Fruit fly (Drosophila melanogaster): ENCODE results near the gene Rac1.
A peak's percentile ranks its signal among the peaks of the same experiment; 100 is the strongest.

The Rac1 gene

dm6 chr3L:1322706-1323105, 20.2 kb upstream of the Rac1 start, which contains the start of gene CG9184:
CG9184 (minus strand) TSS chr3L:1322806.
- TF ChIP-seq CG14655 (GFP tag; optimal IDR thresholded peaks at IDR 0.05) = no peak
- no peak for TF ChIP-seq D1 (tag; optimal IDR thresholded peaks at IDR 0.05)
- no peak for TF ChIP-seq rn (GFP tag; IDR thresholded peaks at IDR 0.05)
- TF ChIP-seq CG13204 (GFP tag; optimal IDR thresholded peaks at IDR 0.05) = no peak
- no peak for TF ChIP-seq CG8159 (tag; optimal IDR thresholded peaks at IDR 0.05)
- TF ChIP-seq CG17806 (tag; optimal IDR thresholded peaks at IDR 0.05) = no peak
- no peak for TF ChIP-seq EcR (GFP tag; optimal IDR thresholded peaks at IDR 0.05)
- no peak for TF ChIP-seq Pif1A (GFP tag; optimal IDR thresholded peaks at IDR 0.05)
- TF ChIP-seq CG15710 (tag; optimal IDR thresholded peaks at IDR 0.05) = no peak
- TF ChIP-seq CG4496 (GFP tag; IDR thresholded peaks at IDR 0.05) = no peak
- no peak for TF ChIP-seq CG10348 (GFP tag; IDR thresholded peaks at IDR 0.05)
- TF ChIP-seq fd96Ca (GFP tag; IDR thresholded peaks at IDR 0.05) = no peak
- TF ChIP-seq CG32121 (GFP tag; IDR thresholded peaks at IDR 0.05) = no peak
- TF ChIP-seq CG9948 (tag; optimal IDR thresholded peaks at IDR 0.05) = no peak
- TF ChIP-seq Ets98B (GFP tag; IDR thresholded peaks at IDR 0.05) = no peak
- no peak for TF ChIP-seq Pif1B (GFP tag; optimal IDR thresholded peaks at IDR 0.05)
- no peak for TF ChIP-seq CG8301 (tag; optimal IDR thresholded peaks at IDR 0.05)

- TF ChIP-seq CG13204 (GFP tag; optimal IDR thresholded peaks at IDR 0.05) = no peak
- TF ChIP-seq CG32121 (GFP tag; IDR thresholded peaks at IDR 0.05) = no peak
- TF ChIP-seq CG9948 (tag; optimal IDR thresholded peaks at IDR 0.05) = no peak
- TF ChIP-seq CG10348 (GFP tag; IDR thresholded peaks at IDR 0.05) = no peak
- TF ChIP-seq rn (GFP tag; IDR thresholded peaks at IDR 0.05) = no peak
- no peak for TF ChIP-seq fd96Ca (GFP tag; IDR thresholded peaks at IDR 0.05)
- TF ChIP-seq CG8301 (tag; optimal IDR thresholded peaks at IDR 0.05) = no peak
- no peak for TF ChIP-seq Pif1A (GFP tag; optimal IDR thresholded peaks at IDR 0.05)
- TF ChIP-seq Snoo (tag; optimal IDR thresholded peaks at IDR 0.05) = no peak
- no peak for TF ChIP-seq CG15710 (tag; optimal IDR thresholded peaks at IDR 0.05)
- TF ChIP-seq CG8159 (tag; optimal IDR thresholded peaks at IDR 0.05) = no peak
- no peak for TF ChIP-seq Ets98B (GFP tag; IDR thresholded peaks at IDR 0.05)
- TF ChIP-seq CG14655 (GFP tag; optimal IDR thresholded peaks at IDR 0.05) = no peak
- TF ChIP-seq EcR (GFP tag; optimal IDR thresholded peaks at IDR 0.05) = no peak
- TF ChIP-seq CG4496 (GFP tag; IDR thresholded peaks at IDR 0.05) = no peak
Observed at dm6 chr3L:1322159-1322558, 19.7 kb upstream of the Rac1 start.

- TF ChIP-seq fd96Ca (GFP tag; IDR thresholded peaks at IDR 0.05) (0 out of 3 replicates have a peak, but pooled peaks have one; percentile 6), CG13204 (GFP tag; optimal IDR thresholded peaks at IDR 0.05) (no peak), EcR (GFP tag; optimal IDR thresholded peaks at IDR 0.05) (peak; percentile 53), CG4496 (GFP tag; IDR thresholded peaks at IDR 0.05) (peak; percentile 40; the same call in 1 of the 3 replicates), CG34367 (tag; optimal IDR thresholded peaks at IDR 0.05) (no peak), Ets98B (GFP tag; IDR thresholded peaks at IDR 0.05) (peak; percentile 18; the same call in 1 of the 2 replicates), CG12605 (GFP tag; IDR thresholded peaks at IDR 0.05) (0 out of 2 replicates have a peak, but pooled peaks have one; percentile 16), gl (tag; optimal IDR thresholded peaks at IDR 0.05) (peak; percentile 52), Snoo (tag; optimal IDR thresholded peaks at IDR 0.05) (peak; percentile 24), Pif1A (GFP tag; optimal IDR thresholded peaks at IDR 0.05) (no peak), rn (GFP tag; IDR thresholded peaks at IDR 0.05) (no peak), Pif1B (GFP tag; optimal IDR thresholded peaks at IDR 0.05) (no peak), CG14655 (GFP tag; optimal IDR thresholded peaks at IDR 0.05) (no peak), CG8159 (tag; optimal IDR thresholded peaks at IDR 0.05) (no peak)
Observed at dm6 chr3L:1320931-1321556, 18.6 kb upstream of the Rac1 start.

- TF ChIP-seq Snoo (tag; optimal IDR thresholded peaks at IDR 0.05) (peak; percentile 37), CG15710 (tag; optimal IDR thresholded peaks at IDR 0.05) (peak; percentile 38), Ets98B (GFP tag; IDR thresholded peaks at IDR 0.05) (no peak), fd96Ca (GFP tag; IDR thresholded peaks at IDR 0.05) (peak; percentile 59; the same call in 2 of the 3 replicates), Pif1A (GFP tag; optimal IDR thresholded peaks at IDR 0.05) (peak; percentile 63), CG32121 (GFP tag; IDR thresholded peaks at IDR 0.05) (no peak), CG17806 (tag; optimal IDR thresholded peaks at IDR 0.05) (peak; percentile 46), CG14655 (GFP tag; optimal IDR thresholded peaks at IDR 0.05) (peak; percentile 58), gl (tag; optimal IDR thresholded peaks at IDR 0.05) (no peak), CG34367 (tag; optimal IDR thresholded peaks at IDR 0.05) (peak; percentile 12), CG4496 (GFP tag; IDR thresholded peaks at IDR 0.05) (no peak), Pif1B (GFP tag; optimal IDR thresholded peaks at IDR 0.05) (peak; percentile 38), D1 (tag; optimal IDR thresholded peaks at IDR 0.05) (no peak), CG12605 (GFP tag; IDR thresholded peaks at IDR 0.05) (no peak), rn (GFP tag; IDR thresholded peaks at IDR 0.05) (no peak), CG10348 (GFP tag; IDR thresholded peaks at IDR 0.05) (no peak), CG8301 (tag; optimal IDR thresholded peaks at IDR 0.05) (peak; percentile 13), CG8159 (tag; optimal IDR thresholded peaks at IDR 0.05) (peak; percentile 72), CG9948 (tag; optimal IDR thresholded peaks at IDR 0.05) (peak; percentile 30), EcR (GFP tag; optimal IDR thresholded peaks at IDR 0.05) (no peak), CG13204 (GFP tag; optimal IDR thresholded peaks at IDR 0.05) (no peak)
Observed at dm6 chr3L:1320230-1320930, 17.9 kb upstream of the Rac1 start.

- peak; percentile 94 for TF ChIP-seq fd96Ca (GFP tag; IDR thresholded peaks at IDR 0.05)
- peak; percentile 88 for TF ChIP-seq CG34367 (tag; optimal IDR thresholded peaks at IDR 0.05)
- TF ChIP-seq CG9948 (tag; optimal IDR thresholded peaks at IDR 0.05) = peak; percentile 94
- TF ChIP-seq CG8159 (tag; optimal IDR thresholded peaks at IDR 0.05) = peak; percentile 85
- peak; percentile 8 for TF ChIP-seq EcR (GFP tag; optimal IDR thresholded peaks at IDR 0.05)
- TF ChIP-seq CG12605 (GFP tag; IDR thresholded peaks at IDR 0.05) = peak; percentile 91
- TF ChIP-seq rn (GFP tag; IDR thresholded peaks at IDR 0.05) = peak; percentile 83
- TF ChIP-seq CG15710 (tag; optimal IDR thresholded peaks at IDR 0.05) = peak; percentile 79
- TF ChIP-seq gl (tag; optimal IDR thresholded peaks at IDR 0.05) = peak; percentile 79
- TF ChIP-seq D1 (tag; optimal IDR thresholded peaks at IDR 0.05) = no peak
- TF ChIP-seq CG10348 (GFP tag; IDR thresholded peaks at IDR 0.05) = no peak
- TF ChIP-seq CG4496 (GFP tag; IDR thresholded peaks at IDR 0.05) = peak; percentile 96
- peak; percentile 93 for TF ChIP-seq Ets98B (GFP tag; IDR thresholded peaks at IDR 0.05)
- peak; percentile 97 for TF ChIP-seq CG8301 (tag; optimal IDR thresholded peaks at IDR 0.05)
- TF ChIP-seq CG14655 (GFP tag; optimal IDR thresholded peaks at IDR 0.05) = peak; percentile 97
- peak; percentile 68 for TF ChIP-seq CG13204 (GFP tag; optimal IDR thresholded peaks at IDR 0.05)
- peak; percentile 92 for TF ChIP-seq CG17806 (tag; optimal IDR thresholded peaks at IDR 0.05)
- TF ChIP-seq CG32121 (GFP tag; IDR thresholded peaks at IDR 0.05) = peak; percentile 84
- TF ChIP-seq Snoo (tag; optimal IDR thresholded peaks at IDR 0.05) = peak; percentile 96
- TF ChIP-seq Pif1B (GFP tag; optimal IDR thresholded peaks at IDR 0.05) = peak; percentile 97
- TF ChIP-seq Pif1A (GFP tag; optimal IDR thresholded peaks at IDR 0.05) = peak; percentile 95
Observed at dm6 chr3L:1319097-1319725, 16.7 kb upstream of the Rac1 start.
